Fruit fly (Drosophila melanogaster) ovary, adult (tissue): ENCODE measurements around the gene Pdss2.

Experiments used
- CG17801 ChIP-seq: fragments of 200-800 bp; optimal IDR thresholded peaks from 2 replicates; lab custom pipeline; 2019; ENCODE audit warnings: missing biosample characterization, mild to moderate bottlenecking, missing genetic modification characterization, moderate library complexity; ENCODE audit not compliant: partially characterized antibody

Pdss2 gene

dm6 chr3L:21034281-21035221 is 6.8 kb downstream of the Pdss2 start, which contains the start of gene siz:
Gene siz, plus strand, starts transcription at chr3L:21034535.
- TF ChIP-seq CG17801 (GFP tag; lab: Kevin White, UChicago) = peak; percentile 70

dm6 chr3L:21035231-21035630 is 7.5 kb downstream of the Pdss2 start:
- no peak for TF ChIP-seq CG17801 (GFP tag; lab: Kevin White, UChicago)

dm6 chr3L:21036257-21036957 is 8.7 kb downstream of the Pdss2 start:
- TF ChIP-seq CG17801 (GFP tag; lab: Kevin White, UChicago) = no peak

dm6 chr3L:21037404-21037803 is 9.7 kb downstream of the Pdss2 start:
- peak; percentile 78 for TF ChIP-seq CG17801 (GFP tag; lab: Kevin White, UChicago)

dm6 chr3L:21040831-21041230 is 13.1 kb downstream of the Pdss2 start:
- TF ChIP-seq CG17801 (GFP tag; lab: Kevin White, UChicago) = no peak

dm6 chr3L:21041952-21042933 is 14.5 kb downstream of the Pdss2 start:
- no peak for TF ChIP-seq CG17801 (GFP tag; lab: Kevin White, UChicago)

dm6 chr3L:21043435-21043834 is 15.7 kb downstream of the Pdss2 start:
- TF ChIP-seq CG17801 (GFP tag; lab: Kevin White, UChicago) = no peak

- no peak for TF ChIP-seq CG17801 (GFP tag; lab: Kevin White, UChicago)
These were observed 16.4 kb downstream of the Pdss2 start for dm6 chr3L:21043894-21044682.

dm6 chr3L:21044721-21045120 is 17.0 kb downstream of the Pdss2 start:
- TF ChIP-seq CG17801 (GFP tag; lab: Kevin White, UChicago) = no peak

dm6 chr3L:21046107-21046708 is 18.5 kb downstream of the Pdss2 start:
- TF ChIP-seq CG17801 (GFP tag; lab: Kevin White, UChicago) = no peak

- no peak for TF ChIP-seq CG17801 (GFP tag; lab: Kevin White, UChicago)
These were observed 19.3 kb downstream of the Pdss2 start for dm6 chr3L:21047037-21047436.

- no peak for TF ChIP-seq CG17801 (GFP tag; lab: Kevin White, UChicago)
These were observed 20.3 kb downstream of the Pdss2 start for dm6 chr3L:21047734-21048657.
